Worm (Caenorhabditis elegans): Measurements from ENCODE around the gene T13H5.8.

- TF ChIP-seq fos-1 (tag; optimal IDR thresholded peaks at IDR 0.05) = no peak
- TF ChIP-seq daf-12 (tag; optimal IDR thresholded peaks at IDR 0.05) = no peak
- TF ChIP-seq mdl-1 (tag; optimal IDR thresholded peaks at IDR 0.05) = no peak
- TF ChIP-seq nfya-1 (tag; optimal IDR thresholded peaks at IDR 0.05; ENCODE audit: insufficient read depth) = no peak
- TF ChIP-seq pqm-1 (tag; optimal IDR thresholded peaks at IDR 0.05) = no peak
- TF ChIP-seq ceh-9 (tag; optimal IDR thresholded peaks at IDR 0.05) = no peak
- TF ChIP-seq nhr-11 (tag; optimal IDR thresholded peaks at IDR 0.05) = no peak
- no peak for TF ChIP-seq ztf-4 (tag; optimal IDR thresholded peaks at IDR 0.05)
- no peak for TF ChIP-seq elt-1 (tag; optimal IDR thresholded peaks at IDR 0.05)
Observed at ce11 chrII:8508956-8509355, 9.4 kb upstream of the T13H5.8 start, which contains the start of gene T13H5.1.
